Worm (Caenorhabditis elegans) whole organism, mixed stage, embryonic: ENCODE results near the gene F56C9.6.

Experiments
- pha-4 ChIP-seq: fragments of 150-350 bp; optimal IDR thresholded peaks from 2 replicates; lab custom pipeline; 2018; ENCODE audit warnings: missing biosample characterization, missing genetic modification reagents, missing genetic modification characterization
- unc-39 ChIP-seq: fragments of 150-350 bp; optimal IDR thresholded peaks from 2 replicates; lab custom pipeline; 2014; ENCODE audit warnings: missing biosample characterization, missing genetic modification characterization
- ztf-11 ChIP-seq: fragments of 150-350 bp; optimal IDR thresholded peaks from 2 replicates; lab custom pipeline; 2014; ENCODE audit warnings: missing biosample characterization, missing genetic modification characterization

ce11 chrIII:7353871-7354270 is 43.3 kb upstream of the F56C9.6 start, which contains the start of gene F08F8.9:
- TF ChIP-seq ztf-11 (tag; lab: Kevin White, UChicago) (no peak), unc-39 (tag; lab: Kevin White, UChicago) (no peak), pha-4 (tag; lab: Kevin White, UChicago) (no peak)
